Fruit fly (Drosophila melanogaster) whole organism, embryonic: ENCODE data around the gene LanB1.

Experiments
- ATbp ChIP-seq: fragments of 200-800 bp; sonication (Bioruptor generic); optimal IDR thresholded peaks from 2 replicates; lab custom pipeline; 2017; ENCODE audit warnings: missing biosample characterization, mild to moderate bottlenecking, missing genetic modification characterization, missing genetic modification reagents
- Bgb ChIP-seq: fragments of 200-800 bp; sonication (Bioruptor generic); IDR thresholded peaks from 2 replicates; pipeline ENCODE4 v1.3.6; 2022; ENCODE audit warnings: missing biosample characterization, missing genetic modification characterization; ENCODE audit not compliant: partially characterized antibody
- BtbVII ChIP-seq: fragments of 200-800 bp; sonication (Bioruptor generic); optimal IDR thresholded peaks from 3 replicates; lab custom pipeline; 2017; ENCODE audit warnings: missing biosample characterization, mild to moderate bottlenecking, missing genetic modification characterization
- CG11093 ChIP-seq: fragments of 200-800 bp; sonication (Bioruptor generic); IDR thresholded peaks from 3 replicates; pipeline ENCODE4 v1.3.6; 2022; ENCODE audit warnings: missing biosample characterization, missing genetic modification characterization
- CG14667 ChIP-seq: fragments of 200-800 bp; sonication (Bioruptor generic); IDR thresholded peaks from 2 replicates; pipeline ENCODE4 v1.3.6; 2022; ENCODE audit warnings: missing biosample characterization, missing genetic modification characterization
- CG15601 ChIP-seq: fragments of 200-800 bp; sonication (Bioruptor generic); optimal IDR thresholded peaks from 3 replicates; lab custom pipeline; 2019; ENCODE audit warnings: missing biosample characterization, mild to moderate bottlenecking, missing genetic modification characterization, moderate library complexity
- CG18011 ChIP-seq: fragments of 200-800 bp; sonication (Bioruptor generic); optimal IDR thresholded peaks from 2 replicates; lab custom pipeline; 2017; ENCODE audit warnings: missing biosample characterization, missing genetic modification characterization, mild to moderate bottlenecking, moderate library complexity, missing genotype
- CG2129 ChIP-seq: fragments of 200-800 bp; sonication (Bioruptor generic); IDR thresholded peaks from 2 replicates; pipeline ENCODE4 v1.3.6; 2022; ENCODE audit warnings: missing biosample characterization, missing genetic modification characterization; ENCODE audit not compliant: partially characterized antibody
- CG2712 ChIP-seq: fragments of 200-800 bp; optimal IDR thresholded peaks from 3 replicates; lab custom pipeline; 2019; ENCODE audit warnings: missing biosample characterization, mild to moderate bottlenecking, missing genetic modification characterization, moderate library complexity
- CG30403 ChIP-seq: fragments of 200-800 bp; sonication (Bioruptor generic); optimal IDR thresholded peaks from 3 replicates; lab custom pipeline; 2016; ENCODE audit warnings: missing biosample characterization, missing genetic modification characterization
- CG34376 ChIP-seq: fragments of 200-800 bp; sonication (Bioruptor generic); optimal IDR thresholded peaks from 2 replicates; lab custom pipeline; 2018; ENCODE audit warnings: missing biosample characterization, mild to moderate bottlenecking, missing genetic modification characterization
- CG5180 ChIP-seq: fragments of 200-800 bp; sonication (Bioruptor generic); optimal IDR thresholded peaks from 3 replicates; lab custom pipeline; 2017; ENCODE audit warnings: missing biosample characterization, missing genetic modification characterization, mild to moderate bottlenecking, moderate library complexity, missing genetic modification reagents
- CG5953 ChIP-seq: fragments of 200-800 bp; sonication (Bioruptor generic); IDR thresholded peaks from 2 replicates; pipeline ENCODE4 v1.3.6; 2022; ENCODE audit warnings: missing biosample characterization, missing genetic modification characterization
- CG7745 ChIP-seq: fragments of 200-800 bp; sonication (Bioruptor generic); optimal IDR thresholded peaks from 2 replicates; lab custom pipeline; 2018; ENCODE audit warnings: missing biosample characterization, mild to moderate bottlenecking, missing genetic modification characterization, moderate library complexity
- CG7786 ChIP-seq: fragments of 200-800 bp; sonication (Bioruptor generic); optimal IDR thresholded peaks from 2 replicates; lab custom pipeline; 2016; ENCODE audit warnings: missing biosample characterization, missing genetic modification characterization
- CG8281 ChIP-seq: fragments of 200-800 bp; sonication (Bioruptor generic); optimal IDR thresholded peaks from 2 replicates; lab custom pipeline; 2018; ENCODE audit warnings: missing biosample characterization, mild to moderate bottlenecking, missing genetic modification characterization, moderate library complexity
- CG8388 ChIP-seq: fragments of 200-800 bp; sonication (Bioruptor generic); optimal IDR thresholded peaks from 2 replicates; lab custom pipeline; 2019; ENCODE audit warnings: missing biosample characterization, mild to moderate bottlenecking, missing genetic modification characterization, moderate library complexity
- CG9215 ChIP-seq: fragments of 200-800 bp; sonication (Bioruptor generic); IDR thresholded peaks from 2 replicates; pipeline ENCODE4 v1.3.6; 2022; ENCODE audit warnings: missing biosample characterization, missing genetic modification characterization
- CG9876 ChIP-seq: fragments of 200-800 bp; sonication (Bioruptor generic); optimal IDR thresholded peaks from 2 replicates; lab custom pipeline; 2016; ENCODE audit warnings: missing biosample characterization, missing genetic modification characterization
- CG9932 ChIP-seq: fragments of 200-800 bp; sonication (Bioruptor generic); IDR thresholded peaks from 2 replicates; pipeline ENCODE4 v1.3.6; 2022; ENCODE audit warnings: missing biosample characterization, missing genetic modification characterization
- GATAe ChIP-seq: fragments of 200-800 bp; sonication (Bioruptor generic); conservative IDR thresholded peaks from 2 replicates; pipeline ENCODE4 v1.3.6; 2022; ENCODE audit warnings: missing biosample characterization, missing genetic modification characterization
- HLH54F ChIP-seq: fragments of 200-800 bp; sonication (Bioruptor generic); optimal IDR thresholded peaks from 3 replicates; lab custom pipeline; 2016; ENCODE audit warnings: missing biosample characterization, missing genetic modification characterization
- Hand ChIP-seq: fragments of 200-800 bp; sonication (Bioruptor generic); optimal IDR thresholded peaks from 2 replicates; lab custom pipeline; 2017; ENCODE audit warnings: mild to moderate bottlenecking, missing biosample characterization, missing genetic modification reagents, missing genetic modification characterization
- Hmr ChIP-seq: fragments of 200-800 bp; sonication (Bioruptor generic); optimal IDR thresholded peaks from 3 replicates; lab custom pipeline; 2017; ENCODE audit warnings: mild to moderate bottlenecking, missing biosample characterization, missing genetic modification reagents, missing genetic modification characterization
- Hsf ChIP-seq: fragments of 200-800 bp; sonication (Bioruptor generic); optimal IDR thresholded peaks from 3 replicates; lab custom pipeline; 2016; ENCODE audit warnings: missing biosample characterization, missing genetic modification characterization
- Nf-YC ChIP-seq: fragments of 200-800 bp; optimal IDR thresholded peaks from 3 replicates; lab custom pipeline; 2019; ENCODE audit warnings: missing biosample characterization, mild to moderate bottlenecking, missing genetic modification characterization, moderate library complexity
- Ptx1 ChIP-seq: fragments of 200-800 bp; sonication (Bioruptor generic); IDR thresholded peaks from 2 replicates; pipeline ENCODE4 v1.3.6; 2022; ENCODE audit warnings: missing biosample characterization, missing genetic modification characterization
- Scr ChIP-seq: fragments of 200-800 bp; sonication (Bioruptor generic); IDR thresholded peaks from 2 replicates; pipeline ENCODE4 v1.3.6; 2022; ENCODE audit warnings: missing biosample characterization, missing genetic modification characterization; ENCODE audit not compliant: partially characterized antibody
- Side ChIP-seq: fragments of 200-800 bp; sonication (Bioruptor generic); optimal IDR thresholded peaks from 2 replicates; lab custom pipeline; 2016; ENCODE audit warnings: missing biosample characterization, missing genetic modification characterization
- Sox102F ChIP-seq: fragments of 200-800 bp; sonication (Bioruptor generic); optimal IDR thresholded peaks from 2 replicates; lab custom pipeline; 2018; ENCODE audit warnings: missing biosample characterization, mild to moderate bottlenecking, missing genetic modification characterization, moderate library complexity
- Xbp1 ChIP-seq: fragments of 200-800 bp; sonication (Bioruptor generic); optimal IDR thresholded peaks from 3 replicates; lab custom pipeline; 2016; ENCODE audit warnings: missing biosample characterization, mild to moderate bottlenecking, missing genetic modification characterization
- ci ChIP-seq: fragments of 200-800 bp; sonication (Bioruptor generic); IDR thresholded peaks from 3 replicates; pipeline ENCODE4 v1.3.6; 2022; ENCODE audit warnings: missing biosample characterization, missing genetic modification characterization
- fd3F ChIP-seq: fragments of 200-800 bp; sonication (Bioruptor generic); optimal IDR thresholded peaks from 2 replicates; lab custom pipeline; 2018; ENCODE audit warnings: missing biosample characterization, mild to moderate bottlenecking, missing genetic modification characterization, moderate library complexity
- grau ChIP-seq: fragments of 200-800 bp; optimal IDR thresholded peaks from 3 replicates; lab custom pipeline; 2019; ENCODE audit warnings: missing biosample characterization, mild to moderate bottlenecking, missing genetic modification characterization, moderate library complexity
- gsb ChIP-seq: fragments of 200-800 bp; sonication (Bioruptor generic); IDR thresholded peaks from 2 replicates; pipeline ENCODE4 v1.3.6; 2022; ENCODE audit warnings: missing biosample characterization, missing genetic modification characterization
- h ChIP-seq: fragments of >200 bp; optimal IDR thresholded peaks from 2 replicates; lab custom pipeline; 2017
- hbn ChIP-seq: fragments of 200-800 bp; sonication (Bioruptor generic); IDR thresholded peaks from 2 replicates; pipeline ENCODE4 v1.3.6; 2022; ENCODE audit warnings: missing biosample characterization, missing genetic modification characterization; ENCODE audit not compliant: partially characterized antibody
- insv ChIP-seq, 2 experiments: fragments of 200-800 bp; sonication (Bioruptor generic); optimal IDR thresholded peaks; 3 replicates each; lab custom pipeline; 2016 to 2018; ENCODE audit warnings: missing biosample characterization in 2 of 2, missing genetic modification characterization in 2 of 2
- inv ChIP-seq: fragments of 200-800 bp; sonication (Bioruptor generic); IDR thresholded peaks from 2 replicates; pipeline ENCODE4 v1.3.6; 2022; ENCODE audit warnings: missing biosample characterization, missing genetic modification characterization; ENCODE audit not compliant: partially characterized antibody
- lilli ChIP-seq: fragments of 200-800 bp; sonication (Bioruptor generic); optimal IDR thresholded peaks from 3 replicates; lab custom pipeline; 2016; ENCODE audit warnings: missing biosample characterization, missing genetic modification characterization
- mam ChIP-seq: fragments of 200-800 bp; sonication (Bioruptor generic); optimal IDR thresholded peaks from 3 replicates; lab custom pipeline; 2016; ENCODE audit warnings: missing biosample characterization, missing genetic modification characterization
- mirr ChIP-seq: fragments of 200-800 bp; sonication (Bioruptor generic); optimal IDR thresholded peaks from 3 replicates; lab custom pipeline; 2018; ENCODE audit warnings: missing biosample characterization, mild to moderate bottlenecking, missing genetic modification characterization
- otp ChIP-seq: fragments of 200-800 bp; sonication (Bioruptor generic); IDR thresholded peaks from 3 replicates; pipeline ENCODE4, ENCODE4 v1.3.6; 2022; ENCODE audit warnings: missing biosample characterization, missing genetic modification characterization
- pho ChIP-seq: fragments of 200-800 bp; sonication (Bioruptor generic); optimal IDR thresholded peaks from 2 replicates; lab custom pipeline; 2016; ENCODE audit warnings: missing biosample characterization, missing genetic modification characterization
- pum ChIP-seq: fragments of 200-800 bp; sonication (Bioruptor generic); optimal IDR thresholded peaks from 2 replicates; lab custom pipeline; 2016; ENCODE audit warnings: missing biosample characterization, missing genetic modification characterization
- ssp ChIP-seq: fragments of 200-800 bp; sonication (Bioruptor generic); IDR thresholded peaks from 2 replicates; pipeline ENCODE4 v1.3.6; 2022; ENCODE audit warnings: missing biosample characterization, missing genetic modification characterization
- sug ChIP-seq: fragments of 200-800 bp; optimal IDR thresholded peaks from 2 replicates; lab custom pipeline; 2019; ENCODE audit warnings: missing biosample characterization, mild to moderate bottlenecking, missing genetic modification characterization, moderate library complexity
- vnd ChIP-seq: fragments of 200-800 bp; sonication (Bioruptor generic); IDR thresholded peaks from 3 replicates; pipeline ENCODE4 v1.3.6; 2022; ENCODE audit warnings: missing biosample characterization, missing genetic modification characterization; ENCODE audit not compliant: partially characterized antibody
- vvl ChIP-seq: fragments of 200-800 bp; sonication (Bioruptor generic); IDR thresholded peaks from 2 replicates; pipeline ENCODE4 v1.3.6; 2022; ENCODE audit warnings: missing biosample characterization, missing genetic modification characterization

Gene LanB1

dm6 chr2L:7790448-7791355, 20.5 kb upstream of the LanB1 start, which contains the start of gene CG7149:
Gene CG7149 (minus strand): TSS chr2L:7790557.
- no peak for TF ChIP-seq ssp (GFP tag; lab: Robert Waterston, UW)
- no peak for TF ChIP-seq CG7745 (tag; lab: Kevin White, UChicago)
- TF ChIP-seq Xbp1 (GFP tag; lab: Kevin White, UChicago), result peak; percentile 41
- TF ChIP-seq vnd (GFP tag; lab: Robert Waterston, UW), result no peak
- peak; percentile 44 for TF ChIP-seq lilli
- no peak for TF ChIP-seq gsb (GFP tag; lab: Robert Waterston, UW)
- peak; percentile 96 for TF ChIP-seq mirr
- peak; percentile 66 for TF ChIP-seq GATAe (GFP tag; lab: Robert Waterston, UW)
- no peak for TF ChIP-seq CG7786 (GFP tag; lab: Kevin White, UChicago)
- peak; percentile 35 for TF ChIP-seq BtbVII
- TF ChIP-seq Nf-YC (tag; lab: Kevin White, UChicago), result no peak
- TF ChIP-seq vvl (GFP tag; lab: Robert Waterston, UW), result no peak
- no peak for TF ChIP-seq CG2129 (GFP tag; lab: Robert Waterston, UW)
- no peak for TF ChIP-seq fd3F
- peak; percentile 19; the same call in 1 of the 2 replicates for TF ChIP-seq CG9932 (GFP tag; lab: Robert Waterston, UW)
- TF ChIP-seq inv (GFP tag; lab: Robert Waterston, UW), result no peak
- peak; percentile 21 for TF ChIP-seq Hsf (GFP tag; lab: Kevin White, UChicago)
- no peak for TF ChIP-seq otp
- no peak for TF ChIP-seq mam (GFP tag; lab: Kevin White, UChicago)
- no peak for TF ChIP-seq CG14667 (GFP tag; lab: Robert Waterston, UW)
- no peak for TF ChIP-seq Scr (GFP tag; lab: Robert Waterston, UW)
- TF ChIP-seq CG5180 (GFP tag; lab: Kevin White, UChicago), result no peak
- peak; percentile 95 for TF ChIP-seq CG34376 (GFP tag; lab: Kevin White, UChicago)
- peak; percentile 88 for TF ChIP-seq sug (tag; lab: Kevin White, UChicago)
- TF ChIP-seq grau (tag; lab: Kevin White, UChicago), result peak; percentile 13
- peak; percentile 57; the same call in 1 of the 2 replicates for TF ChIP-seq Bgb (GFP tag; lab: Robert Waterston, UW)
- peak; percentile 5 for TF ChIP-seq HLH54F (GFP tag; lab: Kevin White, UChicago)
- no peak for TF ChIP-seq Ptx1
- TF ChIP-seq CG9876 (GFP tag; lab: Kevin White, UChicago), result no peak
- no peak for TF ChIP-seq CG9215 (GFP tag; lab: Robert Waterston, UW)
- TF ChIP-seq ci (GFP tag; lab: Robert Waterston, UW), result peak; percentile 66; the same call in 2 of the 3 replicates
- TF ChIP-seq CG11093 (GFP tag; lab: Robert Waterston, UW), result no peak
- TF ChIP-seq CG5953 (GFP tag; lab: Robert Waterston, UW), result no peak
- TF ChIP-seq hbn (GFP tag; lab: Robert Waterston, UW), result no peak
- TF ChIP-seq Sox102F (GFP tag; lab: Kevin White, UChicago), result peak; percentile 7
- no peak for TF ChIP-seq Side (GFP tag; lab: Kevin White, UChicago)
- TF ChIP-seq Hmr (GFP tag; lab: Kevin White, UChicago), result peak; percentile 30
- TF ChIP-seq CG8281 (tag; lab: Kevin White, UChicago), result peak; percentile 16
- peak; percentile 33 for TF ChIP-seq CG30403
- TF ChIP-seq CG2712, result peak; percentile 2
- no peak for TF ChIP-seq CG15601
- TF ChIP-seq insv (GFP tag; optimal IDR thresholded peaks at IDR 0.05; lab: Kevin White, UChicago), result no peak
- TF ChIP-seq CG8388 (GFP tag; lab: Kevin White, UChicago), result no peak
- peak; percentile 40 for TF ChIP-seq Hand (GFP tag; lab: Kevin White, UChicago)
- peak; percentile 7 for TF ChIP-seq pho (GFP tag; lab: Kevin White, UChicago)
- TF ChIP-seq pum (GFP tag; lab: Kevin White, UChicago), result no peak
- no peak for TF ChIP-seq h (lab: Kevin White, UChicago)
- no peak for TF ChIP-seq CG18011 (GFP tag; lab: Kevin White, UChicago)
- no peak for TF ChIP-seq ATbp
